Worm (Caenorhabditis elegans) whole organism, young adult: Measurements from ENCODE around the gene tctn-1.

Source experiments
- B0035.1 ChIP-seq: sonication (generic microtip); optimal IDR thresholded peaks from 2 replicates; lab custom pipeline; 2016; ENCODE audit warnings: missing genetic modification characterization, mild to moderate bottlenecking, missing compliant biosample characterization, missing genotype, missing genetic modification reagents
- B0336.3 ChIP-seq: fragments of 200-800 bp; sonication (Bioruptor generic); IDR thresholded peaks from 2 replicates; pipeline ENCODE4 v1.3.6; 2022; ENCODE audit warnings: missing genetic modification characterization, missing compliant biosample characterization
- C06A6.2 ChIP-seq: fragments of 200-800 bp; sonication (Bioruptor generic); conservative IDR thresholded peaks from 2 replicates; pipeline ENCODE4 v1.3.6; 2022; ENCODE audit warnings: missing genetic modification characterization, missing compliant biosample characterization
- F22D6.2 ChIP-seq: sonication (generic microtip); optimal IDR thresholded peaks from 2 replicates; lab custom pipeline; 2016; ENCODE audit warnings: mild to moderate bottlenecking, missing genetic modification characterization, missing compliant biosample characterization
- F33H1.4 ChIP-seq: fragments of 200-800 bp; sonication (Bioruptor generic); IDR thresholded peaks from 2 replicates; pipeline ENCODE4 v1.3.6; 2022; ENCODE audit warnings: missing genetic modification reagents, missing genetic modification characterization, missing compliant biosample characterization
- F37B4.10 ChIP-seq: fragments of 200-800 bp; sonication (Bioruptor generic); IDR thresholded peaks from 2 replicates; pipeline ENCODE4 v1.3.6; 2022; ENCODE audit warnings: missing genetic modification characterization, missing compliant biosample characterization
- Y53G8AR.9 ChIP-seq: fragments of 200-800 bp; sonication (Bioruptor generic); conservative IDR thresholded peaks from 2 replicates; pipeline ENCODE4 v1.3.6; 2022; ENCODE audit warnings: missing genetic modification reagents, missing genetic modification characterization, missing compliant biosample characterization
- Y67H2A.10 ChIP-seq: fragments of 200-800 bp; sonication (Bioruptor generic); conservative IDR thresholded peaks from 2 replicates; pipeline ENCODE4 v1.3.6; 2022; ENCODE audit warnings: missing genetic modification reagents, missing genetic modification characterization, missing compliant biosample characterization
- Y79H2A.3 ChIP-seq: fragments of 200-800 bp; sonication (Bioruptor generic); conservative IDR thresholded peaks from 2 replicates; pipeline ENCODE4 v1.3.6; 2022; ENCODE audit warnings: missing genetic modification reagents, missing genetic modification characterization, missing compliant biosample characterization
- aptf-2 ChIP-seq: fragments of 200-800 bp; sonication (Bioruptor generic); conservative IDR thresholded peaks from 2 replicates; pipeline ENCODE4 v1.3.6; 2022; ENCODE audit warnings: missing genetic modification reagents, missing genetic modification characterization, missing compliant biosample characterization
- attf-5 ChIP-seq: fragments of 200-800 bp; sonication (Bioruptor generic); optimal IDR thresholded peaks from 2 replicates; lab custom pipeline; 2018; ENCODE audit warnings: mild to moderate bottlenecking, missing genetic modification characterization, missing compliant biosample characterization
- bed-2 ChIP-seq: fragments of 200-800 bp; sonication (Bioruptor generic); IDR thresholded peaks from 2 replicates; pipeline ENCODE4 v1.3.6; 2022; ENCODE audit warnings: missing genetic modification reagents, missing genetic modification characterization, missing compliant biosample characterization
- cebp-1 ChIP-seq, 2 experiments: fragments of 200-800 bp in 1 of 2; sonication (Bioruptor generic) in 1 of 2; sonication (generic microtip) in 1 of 2; IDR thresholded peaks in 1 of 2; optimal IDR thresholded peaks in 1 of 2; 2 replicates each; pipeline versions ENCODE4 v1.3.6 to Lab custom; 2017 to 2022; ENCODE audit warnings: missing compliant biosample characterization in 2 of 2, missing genetic modification characterization in 2 of 2, mild to moderate bottlenecking in 1 of 2, missing genetic modification reagents in 1 of 2, moderate library complexity in 1 of 2
- ceh-100 ChIP-seq: fragments of 200-800 bp; sonication (Bioruptor generic); IDR thresholded peaks from 2 replicates; pipeline ENCODE4 v1.3.6; 2022; ENCODE audit warnings: missing genetic modification reagents, missing genetic modification characterization, missing compliant biosample characterization
- ceh-91 ChIP-seq: fragments of 200-800 bp; sonication (Bioruptor generic); IDR thresholded peaks from 2 replicates; pipeline ENCODE4 v1.3.6; 2022; ENCODE audit warnings: missing genetic modification reagents, missing genetic modification characterization, missing compliant biosample characterization
- chd-7 ChIP-seq: sonication (generic microtip); optimal IDR thresholded peaks from 2 replicates; lab custom pipeline; 2016; ENCODE audit warnings: mild to moderate bottlenecking, missing genetic modification characterization, moderate library complexity, missing compliant biosample characterization
- efl-1 ChIP-seq: fragments of 150-350 bp; optimal IDR thresholded peaks from 2 replicates; lab custom pipeline; 2014; ENCODE audit warnings: missing biosample characterization, missing genetic modification reagents, missing genetic modification characterization
- egl-18 ChIP-seq: fragments of 200-800 bp; sonication (Bioruptor generic); IDR thresholded peaks from 2 replicates; pipeline ENCODE4 v1.3.6; 2022; ENCODE audit warnings: missing genetic modification reagents, missing genetic modification characterization, missing compliant biosample characterization
- egl-44 ChIP-seq: fragments of 200-800 bp; sonication (Bioruptor generic); IDR thresholded peaks from 2 replicates; pipeline ENCODE4 v1.3.6; 2022; ENCODE audit warnings: missing genetic modification reagents, missing genetic modification characterization, missing compliant biosample characterization
- egrh-3 ChIP-seq: fragments of 200-800 bp; sonication (Bioruptor generic); IDR thresholded peaks from 2 replicates; pipeline ENCODE4 v1.3.6; 2022; ENCODE audit warnings: missing genetic modification reagents, missing genetic modification characterization, missing compliant biosample characterization
- ekl-4 ChIP-seq: fragments of 200-800 bp; sonication (Bioruptor generic); IDR thresholded peaks from 2 replicates; pipeline ENCODE4 v1.3.6; 2022; ENCODE audit warnings: missing genetic modification reagents, missing genetic modification characterization, missing compliant biosample characterization
- hlh-26 ChIP-seq: fragments of 200-800 bp; sonication (Bioruptor generic); conservative IDR thresholded peaks from 2 replicates; pipeline ENCODE4 v1.3.6; 2022; ENCODE audit warnings: missing genetic modification reagents, missing genetic modification characterization, missing compliant biosample characterization
- hmg-1.2 ChIP-seq: fragments of 200-800 bp; sonication (Bioruptor generic); IDR thresholded peaks from 2 replicates; pipeline ENCODE4 v1.3.6; 2022; ENCODE audit warnings: missing genetic modification reagents, missing genetic modification characterization, missing compliant biosample characterization
- let-526 ChIP-seq: fragments of 200-800 bp; sonication (Bioruptor generic); IDR thresholded peaks from 2 replicates; pipeline ENCODE4 v1.3.6; 2022; ENCODE audit warnings: missing genetic modification reagents, missing genetic modification characterization, missing compliant biosample characterization
- let-607 ChIP-seq, 2 experiments: fragments of 200-800 bp in 1 of 2; sonication (Bioruptor generic) in 1 of 2; sonication (generic microtip) in 1 of 2; optimal IDR thresholded peaks; 2 replicates each; lab custom pipeline; 2016 to 2018; ENCODE audit warnings: mild to moderate bottlenecking in 2 of 2, missing compliant biosample characterization in 2 of 2, missing genetic modification characterization in 2 of 2, moderate library complexity in 2 of 2, missing genotype in 1 of 2
- lin-26 ChIP-seq: fragments of 200-800 bp; sonication (Bioruptor generic); IDR thresholded peaks from 2 replicates; pipeline ENCODE4 v1.3.6; 2022; ENCODE audit warnings: missing genetic modification reagents, missing genetic modification characterization, missing compliant biosample characterization
- lsl-1 ChIP-seq: fragments of 200-800 bp; sonication (Bioruptor generic); optimal IDR thresholded peaks from 2 replicates; lab custom pipeline; 2018; ENCODE audit warnings: mild to moderate bottlenecking, missing genetic modification characterization, moderate library complexity, missing compliant biosample characterization
- madf-6 ChIP-seq: fragments of 200-800 bp; sonication (Bioruptor generic); IDR thresholded peaks from 2 replicates; pipeline ENCODE4 v1.3.6; 2022; ENCODE audit warnings: missing genetic modification reagents, missing genetic modification characterization, missing compliant biosample characterization
- madf-8 ChIP-seq: fragments of 200-800 bp; sonication (Bioruptor generic); conservative IDR thresholded peaks from 2 replicates; pipeline ENCODE4 v1.3.6; 2022; ENCODE audit warnings: missing genetic modification reagents, missing genetic modification characterization, missing compliant biosample characterization
- mcd-1 ChIP-seq: fragments of 200-800 bp; sonication (Bioruptor generic); IDR thresholded peaks from 2 replicates; pipeline ENCODE4 v1.3.6; 2022; ENCODE audit warnings: missing genetic modification reagents, missing genetic modification characterization, missing compliant biosample characterization
- nfyb-1 ChIP-seq: fragments of 200-800 bp; sonication (Bioruptor generic); IDR thresholded peaks from 2 replicates; pipeline ENCODE4 v1.3.6; 2022; ENCODE audit warnings: missing genetic modification reagents, missing genetic modification characterization, missing compliant biosample characterization
- nhr-90 ChIP-seq: sonication (generic microtip); optimal IDR thresholded peaks from 2 replicates; lab custom pipeline; 2016; ENCODE audit warnings: missing genotype, mild to moderate bottlenecking, missing genetic modification characterization, missing compliant biosample characterization
- pbrm-1 ChIP-seq: fragments of 200-800 bp; sonication (Bioruptor generic); IDR thresholded peaks from 2 replicates; pipeline ENCODE4 v1.3.6; 2022; ENCODE audit warnings: missing genetic modification reagents, missing genetic modification characterization, missing compliant biosample characterization
- pha-4 ChIP-seq: fragments of 150-350 bp; sonication (generic microtip); optimal IDR thresholded peaks from 2 replicates; lab custom pipeline; 2014; ENCODE audit warnings: missing biosample characterization, missing genetic modification reagents, missing genetic modification characterization
- sdz-38 ChIP-seq: sonication (generic microtip); optimal IDR thresholded peaks from 2 replicates; lab custom pipeline; 2016; ENCODE audit warnings: missing genotype, missing genetic modification characterization, missing compliant biosample characterization
- sea-2 ChIP-seq: fragments of 200-800 bp; sonication (Bioruptor generic); IDR thresholded peaks from 2 replicates; pipeline ENCODE4 v1.3.6; 2022; ENCODE audit warnings: missing genetic modification characterization, missing compliant biosample characterization
- snpc-4 ChIP-seq, 5 experiments: fragments of 150-350 bp in 1 of 5; sonication (generic microtip) in 4 of 5; optimal IDR thresholded peaks; 2 replicates each; lab custom pipeline; 2014 to 2018; ENCODE audit warnings: missing genetic modification characterization in 5 of 5, missing biosample characterization in 3 of 5, antibody characterized with exemption in 2 of 5, mild to moderate bottlenecking in 2 of 5, missing compliant biosample characterization in 2 of 5, missing genotype in 2 of 5, moderate library complexity in 2 of 5, missing genetic modification reagents in 1 of 5
- tbx-9 ChIP-seq: sonication (generic microtip); optimal IDR thresholded peaks from 2 replicates; lab custom pipeline; 2016; ENCODE audit warnings: borderline replicate concordance, missing genetic modification characterization, inconsistent platforms, missing compliant biosample characterization
- ztf-22 ChIP-seq: fragments of 200-800 bp; sonication (Bioruptor generic); optimal IDR thresholded peaks from 2 replicates; lab custom pipeline; 2018; ENCODE audit warnings: mild to moderate bottlenecking, missing genetic modification characterization, moderate library complexity, missing compliant biosample characterization
- ztf-28 ChIP-seq: fragments of 200-800 bp; sonication (Bioruptor generic); IDR thresholded peaks from 2 replicates; pipeline ENCODE4 v1.3.6; 2022; ENCODE audit warnings: missing genetic modification reagents, missing genetic modification characterization, missing compliant biosample characterization
- ztf-6 ChIP-seq: fragments of 200-800 bp; sonication (Bioruptor generic); IDR thresholded peaks from 2 replicates; pipeline ENCODE4 v1.3.6; 2022; ENCODE audit warnings: missing genetic modification reagents, missing genetic modification characterization, missing compliant biosample characterization

The tctn-1 gene

ce11 chrIV:4724562-4724961 lies 23.1 kb downstream of the tctn-1 start, which contains the start of gene K08F11.1:
Gene K08F11.1, plus strand, starts transcription at chrIV:4724862.
- TF ChIP-seq madf-6 (GFP tag; lab: Robert Waterston, UW) (no peak), F33H1.4 (no peak), pha-4 (tag; lab: Kevin White, UChicago) (no peak), egl-44 (GFP tag; lab: Robert Waterston, UW) (no peak)
- TF ChIP-seq, all 124 proteins: peak for 0

- no peak for TF ChIP-seq nhr-90 (tag; lab: Kevin White, UChicago)
- no peak for TF ChIP-seq B0035.1 (tag; lab: Kevin White, UChicago)
- TF ChIP-seq ztf-22 (GFP tag; lab: Kevin White, UChicago) = no peak
- TF ChIP-seq Y79H2A.3 (GFP tag; lab: Robert Waterston, UW) = no peak
- TF ChIP-seq madf-6 (GFP tag; lab: Robert Waterston, UW) = no peak
- no peak for TF ChIP-seq hlh-26 (GFP tag; lab: Robert Waterston, UW)
- no peak for TF ChIP-seq snpc-4 (GFP tag; optimal IDR thresholded peaks at IDR 0.05; lab: Kevin White, UChicago)
- TF ChIP-seq snpc-4 (tag; optimal IDR thresholded peaks at IDR 0.05; lab: Kevin White, UChicago) = no peak
- TF ChIP-seq lin-26 (GFP tag; lab: Robert Waterston, UW) = no peak
- TF ChIP-seq chd-7 = no peak
- TF ChIP-seq sdz-38 (tag; lab: Kevin White, UChicago) = no peak
- no peak for TF ChIP-seq B0336.3
- TF ChIP-seq efl-1 (GFP tag; lab: Kevin White, UChicago) = no peak
- TF ChIP-seq let-607 (tag; optimal IDR thresholded peaks at IDR 0.05; lab: Kevin White, UChicago) = no peak
- TF ChIP-seq ceh-91 (GFP tag; lab: Robert Waterston, UW) = no peak
- no peak for TF ChIP-seq F22D6.2 (tag; lab: Kevin White, UChicago)
- no peak for TF ChIP-seq tbx-9 (tag; lab: Kevin White, UChicago)
Measured at ce11 chrIV:4723687-4724086, 23.9 kb downstream of the tctn-1 start.

- TF ChIP-seq mcd-1 (GFP tag; lab: Robert Waterston, UW) (peak; percentile 52), hmg-1.2 (GFP tag; lab: Robert Waterston, UW) (peak; percentile 33; the same call in 1 of the 2 replicates)
Measured at ce11 chrIV:4721247-4721646, 26.4 kb downstream of the tctn-1 start.

- TF ChIP-seq F33H1.4 (peak; percentile 83), ceh-91 (GFP tag; lab: Robert Waterston, UW) (peak; percentile 90), cebp-1 (GFP tag; IDR thresholded peaks at IDR 0.05; lab: Robert Waterston, UW) (peak; percentile 91), cebp-1 (tag; optimal IDR thresholded peaks at IDR 0.05; lab: Kevin White, UChicago) (peak; percentile 53), egl-44 (GFP tag; lab: Robert Waterston, UW) (peak; percentile 88), ztf-28 (GFP tag; lab: Robert Waterston, UW) (peak; percentile 86), Y79H2A.3 (GFP tag; lab: Robert Waterston, UW) (peak; percentile 79), attf-5 (peak; percentile 50), bed-2 (peak; percentile 93), F37B4.10 (peak; percentile 93; the same call in 1 of the 2 replicates), C06A6.2 (GFP tag; lab: Robert Waterston, UW) (peak; percentile 91), hmg-1.2 (GFP tag; lab: Robert Waterston, UW) (peak; percentile 98), sea-2 (GFP tag; lab: Robert Waterston, UW) (peak; percentile 78; the same call in 1 of the 2 replicates), ekl-4 (GFP tag; lab: Robert Waterston, UW) (peak; percentile 89), ztf-6 (GFP tag; lab: Robert Waterston, UW) (peak; percentile 86), pbrm-1 (GFP tag; lab: Robert Waterston, UW) (peak; percentile 93), egl-18 (GFP tag; lab: Robert Waterston, UW) (0 out of 2 replicates have a peak, but pooled peaks have one; percentile 81), egrh-3 (GFP tag; lab: Robert Waterston, UW) (peak; percentile 63), Y67H2A.10 (peak; percentile 79), aptf-2 (GFP tag; lab: Robert Waterston, UW) (peak; percentile 86), nfyb-1 (GFP tag; lab: Robert Waterston, UW) (peak; percentile 98), let-526 (GFP tag; lab: Robert Waterston, UW) (peak; percentile 89), ceh-100 (GFP tag; lab: Robert Waterston, UW) (peak; percentile 88), let-607 (tag; optimal IDR thresholded peaks at IDR 0.05; lab: Kevin White, UChicago) (peak in 1 of 2 experiments; percentile 28), lsl-1 (GFP tag; lab: Kevin White, UChicago) (peak; percentile 12), Y53G8AR.9 (peak; percentile 94), madf-8 (peak; percentile 42; the same call in 1 of the 2 replicates)
Measured at ce11 chrIV:4720522-4720921, 27.1 kb downstream of the tctn-1 start.
